Fruit fly (Drosophila melanogaster) whole organism, embryonic: ENCODE results near the gene fmt.

Source experiments
- Blimp-1 ChIP-seq: fragments of 200-800 bp; sonication (Bioruptor generic); optimal IDR thresholded peaks from 3 replicates; lab custom pipeline; 2018; ENCODE audit warnings: missing biosample characterization, missing genetic modification characterization, mild to moderate bottlenecking, moderate library complexity, missing genetic modification reagents
- CG1024 ChIP-seq: fragments of 200-800 bp; sonication (Bioruptor generic); IDR thresholded peaks from 2 replicates; pipeline ENCODE4 v1.3.6; 2022; ENCODE audit warnings: missing biosample characterization, missing genetic modification characterization
- CG10959 ChIP-seq: fragments of 200-800 bp; sonication (Bioruptor generic); IDR thresholded peaks from 2 replicates; pipeline ENCODE4 v1.3.6; 2022; ENCODE audit warnings: missing biosample characterization, missing genetic modification characterization
- CG10979 ChIP-seq: fragments of 200-800 bp; sonication (Bioruptor generic); optimal IDR thresholded peaks from 2 replicates; lab custom pipeline; 2018; ENCODE audit warnings: missing biosample characterization, mild to moderate bottlenecking, missing genetic modification characterization, moderate library complexity
- CG11456 ChIP-seq: fragments of 200-800 bp; sonication (Bioruptor generic); IDR thresholded peaks from 3 replicates; pipeline ENCODE4 v1.3.6; 2022; ENCODE audit warnings: missing biosample characterization, missing genetic modification characterization
- CG13424 ChIP-seq: fragments of 200-800 bp; sonication (Bioruptor generic); optimal IDR thresholded peaks from 2 replicates; lab custom pipeline; 2019; ENCODE audit warnings: missing biosample characterization, mild to moderate bottlenecking, missing genetic modification characterization, moderate library complexity
- CG15479 ChIP-seq: fragments of 200-800 bp; sonication (Bioruptor generic); optimal IDR thresholded peaks from 3 replicates; lab custom pipeline; 2019; ENCODE audit warnings: missing biosample characterization, mild to moderate bottlenecking, missing genetic modification characterization, moderate library complexity
- CG16863 ChIP-seq: fragments of 200-800 bp; sonication (Bioruptor generic); optimal IDR thresholded peaks from 3 replicates; lab custom pipeline; 2016; ENCODE audit warnings: missing biosample characterization, missing genetic modification characterization
- CG17359 ChIP-seq: fragments of 200-800 bp; sonication (Bioruptor generic); optimal IDR thresholded peaks from 3 replicates; lab custom pipeline; 2018; ENCODE audit warnings: missing biosample characterization, mild to moderate bottlenecking, missing genetic modification characterization, moderate library complexity
- CG2712 ChIP-seq: fragments of 200-800 bp; optimal IDR thresholded peaks from 3 replicates; lab custom pipeline; 2019; ENCODE audit warnings: missing biosample characterization, mild to moderate bottlenecking, missing genetic modification characterization, moderate library complexity
- CG31441 ChIP-seq: fragments of 200-800 bp; sonication (Bioruptor generic); IDR thresholded peaks from 2 replicates; pipeline ENCODE4 v1.3.6; 2022; ENCODE audit warnings: missing biosample characterization, missing genetic modification characterization
- CG4424 ChIP-seq: fragments of 200-800 bp; sonication (Bioruptor generic); optimal IDR thresholded peaks from 3 replicates; lab custom pipeline; 2016; ENCODE audit warnings: missing biosample characterization, missing genetic modification characterization
- CG4820 ChIP-seq: fragments of 200-800 bp; sonication (Bioruptor generic); optimal IDR thresholded peaks from 3 replicates; lab custom pipeline; 2016; ENCODE audit warnings: missing biosample characterization, missing genetic modification characterization
- CG5953 ChIP-seq: fragments of 200-800 bp; sonication (Bioruptor generic); IDR thresholded peaks from 2 replicates; pipeline ENCODE4 v1.3.6; 2022; ENCODE audit warnings: missing biosample characterization, missing genetic modification characterization
- CG8359 ChIP-seq: fragments of 200-800 bp; sonication (Bioruptor generic); optimal IDR thresholded peaks from 2 replicates; lab custom pipeline; 2017; ENCODE audit warnings: missing biosample characterization, mild to moderate bottlenecking, missing genetic modification characterization, borderline replicate concordance
- CG8388 ChIP-seq: fragments of 200-800 bp; sonication (Bioruptor generic); optimal IDR thresholded peaks from 2 replicates; lab custom pipeline; 2019; ENCODE audit warnings: missing biosample characterization, mild to moderate bottlenecking, missing genetic modification characterization, moderate library complexity
- CG9727 ChIP-seq: fragments of 200-800 bp; sonication (Bioruptor generic); optimal IDR thresholded peaks from 3 replicates; lab custom pipeline; 2017; ENCODE audit warnings: missing biosample characterization, mild to moderate bottlenecking, missing genetic modification characterization
- CoRest ChIP-seq: fragments of 200-800 bp; sonication (Bioruptor generic); optimal IDR thresholded peaks from 3 replicates; lab custom pipeline; 2018; ENCODE audit warnings: missing biosample characterization, mild to moderate bottlenecking, missing genetic modification characterization, moderate library complexity
- D19A ChIP-seq: fragments of 200-800 bp; optimal IDR thresholded peaks from 3 replicates; lab custom pipeline; 2019; ENCODE audit warnings: missing biosample characterization, mild to moderate bottlenecking, missing genetic modification characterization, moderate library complexity
- ERR ChIP-seq: fragments of 200-800 bp; sonication (Bioruptor generic); optimal IDR thresholded peaks from 2 replicates; lab custom pipeline; 2016; ENCODE audit warnings: missing biosample characterization, missing genetic modification characterization
- Gug ChIP-seq: fragments of 200-800 bp; sonication (Bioruptor generic); IDR thresholded peaks from 4 replicates; pipeline ENCODE4 v1.3.6; 2022; ENCODE audit warnings: missing biosample characterization, missing genetic modification characterization
- Jarid2 ChIP-seq: fragments of 200-800 bp; sonication (Bioruptor generic); optimal IDR thresholded peaks from 3 replicates; lab custom pipeline; 2017; ENCODE audit warnings: mild to moderate bottlenecking, missing biosample characterization, missing genetic modification reagents, missing genetic modification characterization
- Mes4 ChIP-seq: fragments of 200-800 bp; sonication (Bioruptor generic); optimal IDR thresholded peaks from 2 replicates; lab custom pipeline; 2016; ENCODE audit warnings: missing biosample characterization, missing genetic modification characterization
- Six4 ChIP-seq: fragments of 200-800 bp; sonication (Bioruptor generic); optimal IDR thresholded peaks from 2 replicates; lab custom pipeline; 2016; ENCODE audit warnings: missing biosample characterization, missing genetic modification characterization
- Sox100B ChIP-seq: fragments of 200-800 bp; sonication (Bioruptor generic); optimal IDR thresholded peaks from 3 replicates; lab custom pipeline; 2018; ENCODE audit warnings: missing biosample characterization, mild to moderate bottlenecking, missing genetic modification characterization
- Sry-β ChIP-seq: fragments of 200-800 bp; sonication (Bioruptor generic); optimal IDR thresholded peaks from 2 replicates; lab custom pipeline; 2018; ENCODE audit warnings: missing biosample characterization, mild to moderate bottlenecking, missing genetic modification characterization, moderate library complexity
- Sry-δ ChIP-seq: fragments of 200-800 bp; sonication (Bioruptor generic); optimal IDR thresholded peaks from 2 replicates; lab custom pipeline; 2016; ENCODE audit warnings: missing biosample characterization, missing genetic modification characterization
- Vsx1 ChIP-seq: fragments of 200-800 bp; sonication (Bioruptor generic); optimal IDR thresholded peaks from 2 replicates; lab custom pipeline; 2017; ENCODE audit warnings: missing biosample characterization, mild to moderate bottlenecking, missing genetic modification characterization, missing genetic modification reagents
- aop ChIP-seq: fragments of 200-800 bp; sonication (Bioruptor generic); IDR thresholded peaks from 2 replicates; pipeline ENCODE4 v1.3.6; 2022; ENCODE audit warnings: missing biosample characterization, missing genetic modification characterization
- bsh ChIP-seq, 2 experiments: fragments of 200-800 bp; sonication (Bioruptor generic); optimal IDR thresholded peaks; 2 replicates each; lab custom pipeline; 2017 to 2018; ENCODE audit warnings: mild to moderate bottlenecking in 2 of 2, missing biosample characterization in 2 of 2, missing genetic modification characterization in 2 of 2, moderate library complexity in 1 of 2
- btn ChIP-seq: fragments of 200-800 bp; sonication (Bioruptor generic); optimal IDR thresholded peaks from 2 replicates; lab custom pipeline; 2016; ENCODE audit warnings: missing biosample characterization, missing genetic modification characterization
- corto ChIP-seq: fragments of 200-800 bp; sonication (Bioruptor generic); optimal IDR thresholded peaks from 2 replicates; lab custom pipeline; 2016; ENCODE audit warnings: missing biosample characterization, mild to moderate bottlenecking, missing genetic modification characterization, moderate library complexity
- cwo ChIP-seq: fragments of 200-800 bp; sonication (Bioruptor generic); optimal IDR thresholded peaks from 3 replicates; lab custom pipeline; 2017; ENCODE audit warnings: missing biosample characterization, missing genetic modification characterization, mild to moderate bottlenecking, moderate library complexity, missing genetic modification reagents
- dmrt99B ChIP-seq: fragments of 200-800 bp; sonication (Bioruptor generic); optimal IDR thresholded peaks from 2 replicates; lab custom pipeline; 2018; ENCODE audit warnings: missing biosample characterization, mild to moderate bottlenecking, missing genetic modification characterization, moderate library complexity
- grau ChIP-seq: fragments of 200-800 bp; optimal IDR thresholded peaks from 3 replicates; lab custom pipeline; 2019; ENCODE audit warnings: missing biosample characterization, mild to moderate bottlenecking, missing genetic modification characterization, moderate library complexity
- gsb-n ChIP-seq: fragments of 200-800 bp; sonication (Bioruptor generic); optimal IDR thresholded peaks from 3 replicates; lab custom pipeline; 2018; ENCODE audit warnings: missing biosample characterization, mild to moderate bottlenecking, missing genetic modification characterization
- hkb ChIP-seq, 2 experiments: fragments of 200-800 bp in 1 of 2; fragments of >200 bp in 1 of 2; sonication (Bioruptor generic) in 1 of 2; IDR thresholded peaks in 1 of 2; optimal IDR thresholded peaks in 1 of 2; 2 replicates each; pipeline versions ENCODE4 v1.3.6 to Lab custom; 2017 to 2022; ENCODE audit warnings: missing biosample characterization in 1 of 2, missing genetic modification characterization in 1 of 2
- nerfin-2 ChIP-seq: fragments of 200-800 bp; sonication (Bioruptor generic); IDR thresholded peaks from 2 replicates; pipeline ENCODE4 v1.3.6; 2022; ENCODE audit warnings: missing biosample characterization, missing genetic modification characterization; ENCODE audit not compliant: partially characterized antibody
- nmo ChIP-seq: fragments of 200-800 bp; sonication (Bioruptor generic); optimal IDR thresholded peaks from 2 replicates; lab custom pipeline; 2018; ENCODE audit warnings: missing biosample characterization, mild to moderate bottlenecking, missing genetic modification characterization, moderate library complexity
- ranshi ChIP-seq: fragments of 200-800 bp; sonication (Bioruptor generic); IDR thresholded peaks from 2 replicates; pipeline ENCODE4 v1.3.6; 2022; ENCODE audit warnings: missing biosample characterization, missing genetic modification characterization
- repo ChIP-seq: fragments of 200-800 bp; sonication (Bioruptor generic); optimal IDR thresholded peaks from 2 replicates; lab custom pipeline; 2016; ENCODE audit warnings: missing biosample characterization, missing genetic modification characterization
- row ChIP-seq: fragments of 200-800 bp; sonication (Bioruptor generic); IDR thresholded peaks from 3 replicates; pipeline ENCODE4 v1.3.6; 2022; ENCODE audit warnings: missing biosample characterization, missing genetic modification characterization
- sens ChIP-seq: fragments of 200-800 bp; sonication (Bioruptor generic); peaks from one replicate; lab custom pipeline; 2016; ENCODE audit warnings: missing biosample characterization, missing genetic modification characterization
- sna ChIP-seq: fragments of 200-800 bp; sonication (Bioruptor generic); IDR thresholded peaks from 2 replicates; pipeline ENCODE4 v1.3.6; 2022; ENCODE audit warnings: missing biosample characterization, missing genetic modification characterization; ENCODE audit not compliant: partially characterized antibody
- stwl ChIP-seq: fragments of 200-800 bp; sonication (Bioruptor generic); optimal IDR thresholded peaks from 3 replicates; lab custom pipeline; 2018; ENCODE audit warnings: missing biosample characterization, mild to moderate bottlenecking, missing genetic modification characterization, moderate library complexity
- sug ChIP-seq: fragments of 200-800 bp; optimal IDR thresholded peaks from 2 replicates; lab custom pipeline; 2019; ENCODE audit warnings: missing biosample characterization, mild to moderate bottlenecking, missing genetic modification characterization, moderate library complexity
- trem ChIP-seq: fragments of 200-800 bp; optimal IDR thresholded peaks from 3 replicates; lab custom pipeline; 2019; ENCODE audit warnings: missing biosample characterization, mild to moderate bottlenecking, missing genetic modification characterization, moderate library complexity
- tup ChIP-seq: fragments of 200-800 bp; sonication (Bioruptor generic); optimal IDR thresholded peaks from 2 replicates; lab custom pipeline; 2016; ENCODE audit warnings: missing biosample characterization, mild to moderate bottlenecking, missing genetic modification characterization, moderate library complexity

The fmt gene

dm6 chr3L:6159863-6160262 lies 13.8 kb downstream of the fmt start (continued):
- TF ChIP-seq stwl (no peak), CG13424 (tag; lab: Kevin White, UChicago) (peak; percentile 12), CG10959 (GFP tag; lab: Robert Waterston, UW) (no peak), CG8388 (peak; percentile 9), Sry-δ (no peak), tup (GFP tag; lab: Kevin White, UChicago) (no peak), grau (tag; lab: Kevin White, UChicago) (peak; percentile 23), CG16863 (GFP tag; lab: Kevin White, UChicago) (no peak), hkb (optimal IDR thresholded peaks at IDR 0.05; lab: Kevin White, UChicago) (no peak), hkb (GFP tag; IDR thresholded peaks at IDR 0.05; lab: Robert Waterston, UW) (no peak), sug (no peak), repo (GFP tag; lab: Kevin White, UChicago) (no peak), aop (no peak), CG31441 (GFP tag; lab: Robert Waterston, UW) (peak; percentile 59), corto (GFP tag; lab: Kevin White, UChicago) (no peak), dmrt99B (tag; lab: Kevin White, UChicago) (peak; percentile 36), CG11456 (no peak), CG15479 (GFP tag; lab: Kevin White, UChicago) (no peak), CG1024 (GFP tag; lab: Robert Waterston, UW) (no peak), Jarid2 (GFP tag; lab: Kevin White, UChicago) (no peak), row (0 out of 3 replicates have a peak, but pooled peaks have one; percentile 20), D19A (peak; percentile 35), CG10979 (tag; lab: Kevin White, UChicago) (peak; percentile 68), CoRest (tag; lab: Kevin White, UChicago) (peak; percentile 26), ranshi (GFP tag; lab: Robert Waterston, UW) (no peak), sna (GFP tag; lab: Robert Waterston, UW) (no peak), Gug (GFP tag; lab: Robert Waterston, UW) (no peak), CG4820 (no peak), nmo (peak; percentile 31), Sox100B (GFP tag; lab: Kevin White, UChicago) (peak; percentile 42), CG9727 (peak; percentile 23), CG5953 (GFP tag; lab: Robert Waterston, UW) (no peak), CG17359 (peak; percentile 2), bsh (GFP tag; optimal IDR thresholded peaks at IDR 0.05; lab: Kevin White, UChicago) (peak in 1 of 2 experiments; percentile 17), btn (no peak), Blimp-1 (GFP tag; lab: Kevin White, UChicago) (peak; percentile 40), gsb-n (tag; lab: Kevin White, UChicago) (no peak), CG4424 (GFP tag; lab: Kevin White, UChicago) (peak; percentile 7), CG2712 (tag; lab: Kevin White, UChicago) (peak; percentile 65), sens (peak; percentile 55), Mes4 (GFP tag; lab: Kevin White, UChicago) (no peak), Six4 (GFP tag; lab: Kevin White, UChicago) (no peak), cwo (no peak), trem (tag; lab: Kevin White, UChicago) (peak; percentile 16), Sry-β (GFP tag; lab: Kevin White, UChicago) (no peak), ERR (GFP tag; lab: Kevin White, UChicago) (no peak), CG8359 (GFP tag; lab: Kevin White, UChicago) (no peak), nerfin-2 (GFP tag; lab: Robert Waterston, UW) (no peak), Vsx1 (GFP tag; lab: Kevin White, UChicago) (no peak)
- TF ChIP-seq, all 482 proteins: peak for 38
